Worm (Caenorhabditis elegans) whole organism, mixed stage, embryonic: ENCODE results near the gene C13A2.12.

ENCODE experiments used
- bed-3 ChIP-seq: fragments of 200-800 bp; sonication (Bioruptor generic); optimal IDR thresholded peaks from 3 replicates; lab custom pipeline; 2018; ENCODE audit warnings: mild to moderate bottlenecking, missing genetic modification characterization, moderate library complexity, missing compliant biosample characterization
- ceh-39 ChIP-seq: fragments of 150-350 bp; optimal IDR thresholded peaks from 2 replicates; lab custom pipeline; 2014; ENCODE audit warnings: missing biosample characterization, missing genetic modification characterization
- ces-1 ChIP-seq: fragments of 150-350 bp; optimal IDR thresholded peaks from 2 replicates; lab custom pipeline; 2014; ENCODE audit warnings: missing biosample characterization, missing genetic modification reagents, missing genetic modification characterization
- elt-1 ChIP-seq: sonication (generic microtip); optimal IDR thresholded peaks from 2 replicates; lab custom pipeline; 2017; ENCODE audit warnings: missing genetic modification characterization, mild to moderate bottlenecking, missing compliant biosample characterization, antibody characterized with exemption, moderate library complexity, borderline replicate concordance; ENCODE audit not compliant: insufficient read depth
- elt-3 ChIP-seq: fragments of 150-350 bp; optimal IDR thresholded peaks from 2 replicates; lab custom pipeline; 2014; ENCODE audit warnings: missing biosample characterization, missing genetic modification characterization
- lin-13 ChIP-seq: fragments of 150-350 bp; optimal IDR thresholded peaks from 2 replicates; lab custom pipeline; 2014; ENCODE audit warnings: missing biosample characterization, missing genetic modification characterization
- lin-32 ChIP-seq: fragments of 200-800 bp; sonication (Bioruptor generic); optimal IDR thresholded peaks from 2 replicates; lab custom pipeline; 2018; ENCODE audit warnings: mild to moderate bottlenecking, missing genetic modification characterization, missing compliant biosample characterization
- mep-1 ChIP-seq: fragments of 150-350 bp; optimal IDR thresholded peaks from 2 replicates; lab custom pipeline; 2017; ENCODE audit warnings: missing biosample characterization, missing genetic modification reagents, missing genetic modification characterization, inconsistent platforms
- nhr-12 ChIP-seq: fragments of 150-350 bp; optimal IDR thresholded peaks from 2 replicates; lab custom pipeline; 2014; ENCODE audit warnings: missing biosample characterization, missing genetic modification characterization
- nhr-237 ChIP-seq: fragments of 150-350 bp; optimal IDR thresholded peaks from 2 replicates; lab custom pipeline; 2014; ENCODE audit warnings: missing biosample characterization, missing genetic modification characterization
- nhr-76 ChIP-seq: sonication (generic microtip); optimal IDR thresholded peaks from 2 replicates; lab custom pipeline; 2017; ENCODE audit warnings: missing biosample characterization, missing genetic modification characterization
- unc-39 ChIP-seq: fragments of 150-350 bp; optimal IDR thresholded peaks from 2 replicates; lab custom pipeline; 2014; ENCODE audit warnings: missing biosample characterization, missing genetic modification characterization
- ztf-11 ChIP-seq: fragments of 150-350 bp; optimal IDR thresholded peaks from 2 replicates; lab custom pipeline; 2014; ENCODE audit warnings: missing biosample characterization, missing genetic modification characterization

- TF ChIP-seq ceh-39 (no peak), elt-3 (tag; lab: Kevin White, UChicago) (no peak), nhr-12 (no peak), ztf-11 (tag; lab: Kevin White, UChicago) (no peak), unc-39 (no peak), nhr-237 (tag; lab: Kevin White, UChicago) (no peak), elt-1 (tag; lab: Kevin White, UChicago) (no peak), bed-3 (GFP tag; lab: Kevin White, UChicago) (no peak), lin-13 (tag; lab: Kevin White, UChicago) (no peak), mep-1 (tag; lab: Kevin White, UChicago) (no peak), nhr-76 (no peak), lin-32 (GFP tag; lab: Kevin White, UChicago) (no peak), ces-1 (no peak)
Observed at ce11 chrV:7307089-7307488, 48.0 kb downstream of the C13A2.12 start, which contains the start of gene F07G11.1.
